Worm (Caenorhabditis elegans): ENCODE measurements around the gene Y62H9A.7.

Gene Y62H9A.7

DNA sequence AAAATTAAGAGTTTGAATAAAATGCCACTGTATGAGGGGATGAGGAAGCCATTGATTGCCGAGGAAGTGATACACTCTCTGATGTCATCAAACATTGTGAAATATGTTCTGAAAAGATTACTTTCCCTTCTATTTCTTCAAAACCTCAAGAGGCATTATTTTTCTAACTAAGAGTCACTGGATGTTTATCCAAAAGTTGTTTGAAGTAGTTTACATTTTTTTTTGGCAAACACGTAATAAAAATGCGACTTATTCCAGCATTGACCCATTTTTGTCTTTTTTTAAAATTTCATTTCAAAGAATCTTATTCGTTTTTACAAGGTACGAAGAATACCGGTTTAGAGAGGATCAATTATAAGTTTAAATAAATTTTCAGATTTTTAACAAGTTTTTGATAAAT lies 21.8 kb upstream of the Y62H9A.7 start, which contains the start of gene Y62H9A.11:
Y62H9A.11 (minus strand) TSS at position 101 of the 400 bp plus-strand sequence.
- TF ChIP-seq nhr-77 (tag; optimal IDR thresholded peaks at IDR 0.05), result no peak
- no peak for TF ChIP-seq Y105C5A.15 (GFP tag; IDR thresholded peaks at IDR 0.05)
- TF ChIP-seq lin-15B (tag; optimal IDR thresholded peaks at IDR 0.05), result no peak
- no peak for TF ChIP-seq sdz-12 (GFP tag; optimal IDR thresholded peaks at IDR 0.05)
- no peak for TF ChIP-seq nhr-10 (tag; optimal IDR thresholded peaks at IDR 0.05)
- TF ChIP-seq F49E8.2 (tag; optimal IDR thresholded peaks at IDR 0.05; ENCODE audit: borderline replicate concordance), result no peak
- TF ChIP-seq pqm-1 (tag; optimal IDR thresholded peaks at IDR 0.05), result no peak
- no peak for TF ChIP-seq nhr-102 (tag; optimal IDR thresholded peaks at IDR 0.05)
- no peak for TF ChIP-seq lin-38 (GFP tag; IDR thresholded peaks at IDR 0.05)
- TF ChIP-seq aly-2 (tag; optimal IDR thresholded peaks at IDR 0.05), result no peak
- no peak for TF ChIP-seq egl-27 (tag; optimal IDR thresholded peaks at IDR 0.05)

DNA sequence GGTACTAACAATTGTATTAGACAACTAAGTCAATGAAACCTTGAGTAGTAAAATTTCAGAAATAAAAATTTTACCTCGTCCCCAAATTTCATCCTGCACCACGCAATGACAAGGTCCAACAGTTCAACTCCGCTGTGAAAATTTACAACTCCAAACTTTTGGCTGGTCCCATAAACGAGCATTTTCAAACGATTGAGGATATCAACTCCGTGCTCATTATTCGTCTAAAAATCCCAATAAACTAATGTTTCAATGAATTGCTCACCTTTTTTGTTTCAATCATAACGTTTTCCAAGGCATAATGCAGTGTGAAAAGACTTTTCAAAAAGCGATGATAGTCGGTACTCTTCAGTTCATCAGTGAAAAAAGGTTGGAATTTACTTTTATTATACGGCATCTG lies 21.1 kb upstream of the Y62H9A.7 start:
- TF ChIP-seq unc-62 (GFP tag; optimal IDR thresholded peaks at IDR 0.05 in 1 of 2) (peak in 1 of 2 experiments; percentile 95), unc-62 (tag; optimal IDR thresholded peaks at IDR 0.05) (no peak), saeg-2 (GFP tag; IDR thresholded peaks at IDR 0.05) (no peak)

DNA sequence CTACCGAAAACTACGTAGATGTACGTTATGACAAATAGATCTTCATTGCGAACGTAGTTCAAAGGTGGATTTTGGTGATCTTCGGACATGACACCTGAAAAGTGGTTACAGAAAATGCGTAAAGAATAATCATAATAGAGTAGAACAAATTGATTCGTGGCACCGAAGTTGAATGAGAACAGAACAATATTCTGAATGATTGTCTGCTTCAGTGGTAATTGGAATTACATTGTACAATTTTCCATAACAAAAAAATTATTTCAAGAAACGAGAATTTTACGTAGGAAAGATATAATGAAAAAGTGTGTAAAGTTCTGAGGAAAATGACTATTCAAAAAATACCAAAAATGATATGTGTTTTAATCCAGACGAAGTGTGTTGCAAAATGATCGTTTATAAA lies 17.2 kb upstream of the Y62H9A.7 start, which contains the start of gene Y62H9A.10:
Y62H9A.10 (minus strand) TSS at position 101 of the 400 bp plus-strand sequence.
- TF ChIP-seq dve-1 (tag; optimal IDR thresholded peaks at IDR 0.05; ENCODE audit: insufficient read depth), result no peak
- no peak for TF ChIP-seq dpl-1 (GFP tag; optimal IDR thresholded peaks at IDR 0.05)
- no peak for TF ChIP-seq spr-3 (GFP tag; optimal IDR thresholded peaks at IDR 0.05)
- TF ChIP-seq mxl-2 (GFP tag; conservative IDR thresholded peaks at IDR 0.05), result no peak
- TF ChIP-seq nhr-42 (GFP tag; IDR thresholded peaks at IDR 0.05), result no peak
- TF ChIP-seq mep-1 (tag; optimal IDR thresholded peaks at IDR 0.05), result no peak
- no peak for TF ChIP-seq lim-7 (GFP tag; IDR thresholded peaks at IDR 0.05)
- TF ChIP-seq Y48G9A.11 (GFP tag; IDR thresholded peaks at IDR 0.05), result no peak
- TF ChIP-seq snpc-4 (tag; optimal IDR thresholded peaks at IDR 0.05), result no peak
- TF ChIP-seq Y105C5A.15 (GFP tag; IDR thresholded peaks at IDR 0.05), result no peak
- no peak for TF ChIP-seq gei-8 (GFP tag; optimal IDR thresholded peaks at IDR 0.05)
- no peak for TF ChIP-seq lin-29 (GFP tag; IDR thresholded peaks at IDR 0.05)
- TF ChIP-seq hlh-11 (tag; optimal IDR thresholded peaks at IDR 0.05), result no peak
- TF ChIP-seq tra-1 (GFP tag; IDR thresholded peaks at IDR 0.05), result no peak
- TF ChIP-seq egl-27 (tag; optimal IDR thresholded peaks at IDR 0.05), result no peak
- no peak for TF ChIP-seq dmd-8 (GFP tag; IDR thresholded peaks at IDR 0.05)
- TF ChIP-seq fkh-10 (GFP tag; optimal IDR thresholded peaks at IDR 0.05), result no peak
- TF ChIP-seq saeg-2 (GFP tag; IDR thresholded peaks at IDR 0.05), result no peak

DNA sequence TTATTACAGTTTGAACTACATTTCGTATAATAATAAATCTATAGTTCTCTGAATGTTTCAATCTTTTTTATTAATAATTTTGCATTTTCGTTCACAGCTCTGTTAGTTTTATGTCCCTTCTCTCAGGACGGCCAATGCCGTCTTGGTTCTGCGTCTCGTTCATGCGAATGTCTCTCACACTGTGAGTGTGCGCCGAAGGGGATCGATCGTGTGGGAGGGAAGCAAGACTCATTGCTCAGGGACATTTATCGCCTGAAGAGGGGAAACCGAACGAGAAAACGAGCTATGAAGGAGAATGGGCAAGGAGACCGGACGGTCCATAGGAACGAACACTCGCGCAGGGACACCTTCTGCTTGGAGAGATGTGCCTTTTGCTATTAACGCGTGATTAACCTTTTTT lies 13.6 kb upstream of the Y62H9A.7 start:
- TF ChIP-seq F10B5.3 (tag; optimal IDR thresholded peaks at IDR 0.05) (peak; percentile 12), ceh-28 (tag; optimal IDR thresholded peaks at IDR 0.05) (peak; percentile 43), rbr-2 (tag; optimal IDR thresholded peaks at IDR 0.05) (peak; percentile 46), unc-130 (GFP tag; optimal IDR thresholded peaks at IDR 0.05) (no peak), F37D6.2 (tag; optimal IDR thresholded peaks at IDR 0.05) (peak; percentile 51), aha-1 (tag) (peak; percentile 57), snpc-4 (tag; optimal IDR thresholded peaks at IDR 0.05) (no peak), unc-62 (GFP tag; optimal IDR thresholded peaks at IDR 0.05 in 1 of 2) (peak in 1 of 2 experiments; percentile 85), unc-62 (tag; optimal IDR thresholded peaks at IDR 0.05) (no peak)

DNA sequence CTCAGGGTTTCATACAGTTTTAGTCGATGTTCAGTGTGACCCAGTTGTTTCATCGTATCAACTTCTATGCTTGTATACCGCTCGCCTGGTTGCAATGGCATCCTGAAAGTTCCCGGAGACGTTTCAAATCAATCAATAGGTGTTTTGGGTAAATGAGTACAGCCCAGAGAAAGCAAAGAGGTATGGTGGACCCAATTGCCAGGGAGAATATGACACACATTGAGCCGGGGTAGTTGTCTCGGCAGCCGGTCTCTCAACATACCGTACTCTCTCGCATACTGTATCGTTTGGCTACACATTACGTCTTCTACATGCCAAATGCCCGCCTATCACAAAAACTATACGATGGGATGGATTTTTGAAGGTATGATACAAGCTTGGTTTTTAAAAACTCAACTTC lies 12.6 kb upstream of the Y62H9A.7 start, which contains the start of gene Y62H9A.9:
Y62H9A.9 (minus strand) TSS at position 101 of the 400 bp plus-strand sequence.
- TF ChIP-seq dmd-9 (GFP tag; IDR thresholded peaks at IDR 0.05), result no peak
- no peak for TF ChIP-seq egl-43 (GFP tag; IDR thresholded peaks at IDR 0.05)
- TF ChIP-seq snpc-4 (tag; optimal IDR thresholded peaks at IDR 0.05), result no peak
- no peak for TF ChIP-seq dpl-1 (GFP tag; optimal IDR thresholded peaks at IDR 0.05)
- no peak for TF ChIP-seq lir-3 (tag; optimal IDR thresholded peaks at IDR 0.05)
